Worm (Caenorhabditis elegans) whole organism, L2 larva: ENCODE data around the gene nhx-9.
A peak's percentile ranks its signal among the peaks of the same experiment; 100 is the strongest.

ENCODE experiments used
- F13H6.1 ChIP-seq: sonication (generic microtip); optimal IDR thresholded peaks from 2 replicates; lab custom pipeline; 2016; ENCODE audit warnings: missing genetic modification characterization, missing compliant biosample characterization
- ZK546.5 ChIP-seq: sonication (generic microtip); optimal IDR thresholded peaks from 2 replicates; lab custom pipeline; 2017; ENCODE audit warnings: missing biosample characterization, missing genetic modification characterization
- alr-1 ChIP-seq: fragments of 150-350 bp; optimal IDR thresholded peaks from 2 replicates; lab custom pipeline; 2014; ENCODE audit warnings: missing biosample characterization, missing genetic modification characterization
- blmp-1 ChIP-seq: sonication (generic microtip); optimal IDR thresholded peaks from 2 replicates; lab custom pipeline; 2017; ENCODE audit warnings: missing genetic modification characterization, mild to moderate bottlenecking, missing compliant biosample characterization, antibody characterized with exemption, moderate library complexity; ENCODE audit not compliant: insufficient read depth
- ceh-16 ChIP-seq: fragments of 150-350 bp; optimal IDR thresholded peaks from 2 replicates; lab custom pipeline; 2014; ENCODE audit warnings: missing biosample characterization, missing genetic modification characterization
- crh-2 ChIP-seq: sonication (generic microtip); optimal IDR thresholded peaks from 2 replicates; lab custom pipeline; 2017; ENCODE audit warnings: missing biosample characterization, missing genetic modification characterization
- dmd-4 ChIP-seq: sonication (generic microtip); optimal IDR thresholded peaks from 2 replicates; lab custom pipeline; 2017; ENCODE audit warnings: missing biosample characterization, missing genetic modification characterization
- elt-1 ChIP-seq: fragments of 150-350 bp; optimal IDR thresholded peaks from 2 replicates; lab custom pipeline; 2014; ENCODE audit warnings: missing biosample characterization, missing genetic modification characterization
- fos-1 ChIP-seq: fragments of 150-350 bp; optimal IDR thresholded peaks from 2 replicates; lab custom pipeline; 2014; ENCODE audit warnings: missing biosample characterization, missing genetic modification characterization
- lin-39 ChIP-seq: fragments of 150-350 bp; optimal IDR thresholded peaks from 2 replicates; lab custom pipeline; 2014; ENCODE audit warnings: missing biosample characterization, missing genetic modification reagents, missing genetic modification characterization
- lsy-2 ChIP-seq, 2 experiments: fragments of 150-350 bp in 1 of 2; sonication (generic microtip) in 1 of 2; optimal IDR thresholded peaks; 2 replicates each; lab custom pipeline; 2014 to 2017; ENCODE audit warnings: missing biosample characterization in 2 of 2, missing genetic modification characterization in 2 of 2
- mbf-1 ChIP-seq: sonication (generic microtip); optimal IDR thresholded peaks from 2 replicates; lab custom pipeline; 2017; ENCODE audit warnings: missing biosample characterization, missing genetic modification characterization
- mdl-1 ChIP-seq, 2 experiments: fragments of 150-350 bp in 1 of 2; sonication (generic microtip) in 1 of 2; optimal IDR thresholded peaks; 2 replicates each; lab custom pipeline; 2017; ENCODE audit warnings: missing biosample characterization in 2 of 2, missing genetic modification characterization in 2 of 2
- nhr-12 ChIP-seq: fragments of 150-350 bp; optimal IDR thresholded peaks from 2 replicates; lab custom pipeline; 2014; ENCODE audit warnings: missing biosample characterization, missing genetic modification characterization
- nhr-129 ChIP-seq: fragments of 150-350 bp; optimal IDR thresholded peaks from 2 replicates; lab custom pipeline; 2014; ENCODE audit warnings: missing biosample characterization, missing genetic modification characterization
- nhr-21 ChIP-seq: fragments of 150-350 bp; optimal IDR thresholded peaks from 2 replicates; lab custom pipeline; 2014; ENCODE audit warnings: missing biosample characterization, missing genetic modification characterization
- nhr-23 ChIP-seq: fragments of 150-350 bp; optimal IDR thresholded peaks from 2 replicates; lab custom pipeline; 2014; ENCODE audit warnings: missing biosample characterization, missing genetic modification reagents, missing genetic modification characterization
- nhr-237 ChIP-seq: fragments of 150-350 bp; optimal IDR thresholded peaks from 2 replicates; lab custom pipeline; 2014; ENCODE audit warnings: missing biosample characterization, missing genetic modification characterization
- sem-4 ChIP-seq: fragments of 150-350 bp; optimal IDR thresholded peaks from 2 replicates; lab custom pipeline; 2014; ENCODE audit warnings: missing biosample characterization, missing genetic modification reagents, missing genetic modification characterization
- skn-1 ChIP-seq: sonication (generic microtip); optimal IDR thresholded peaks from 2 replicates; lab custom pipeline; 2017; ENCODE audit warnings: missing biosample characterization, missing genetic modification characterization
- sma-3 ChIP-seq: sonication (generic microtip); optimal IDR thresholded peaks from 2 replicates; lab custom pipeline; 2016; ENCODE audit warnings: missing genetic modification reagents, missing genetic modification characterization, missing compliant biosample characterization
- sma-9 ChIP-seq, 2 experiments: fragments of 150-350 bp in 1 of 2; sonication (generic microtip) in 1 of 2; optimal IDR thresholded peaks; 2 replicates each; lab custom pipeline; 2014 to 2016; ENCODE audit warnings: missing genetic modification characterization in 2 of 2, mild to moderate bottlenecking in 1 of 2, missing biosample characterization in 1 of 2, missing compliant biosample characterization in 1 of 2, missing genetic modification reagents in 1 of 2, moderate library complexity in 1 of 2
- snpc-4 ChIP-seq: fragments of 150-350 bp; optimal IDR thresholded peaks from 2 replicates; lab custom pipeline; 2014; ENCODE audit warnings: missing biosample characterization, missing genetic modification characterization
- unc-39 ChIP-seq: fragments of 150-350 bp; optimal IDR thresholded peaks from 2 replicates; lab custom pipeline; 2014; ENCODE audit warnings: missing biosample characterization, missing genetic modification characterization
- unc-62 ChIP-seq: fragments of 150-350 bp; optimal IDR thresholded peaks from 2 replicates; lab custom pipeline; 2014; ENCODE audit warnings: missing biosample characterization, missing genetic modification reagents, missing genetic modification characterization
- zag-1 ChIP-seq: fragments of 150-350 bp; optimal IDR thresholded peaks from 2 replicates; lab custom pipeline; 2014; ENCODE audit warnings: missing biosample characterization, missing genetic modification characterization
- ztf-1 ChIP-seq: fragments of 200-800 bp; sonication (Bioruptor generic); conservative IDR thresholded peaks from 2 replicates; pipeline ENCODE4 v1.3.6; 2022; ENCODE audit warnings: missing genetic modification characterization, missing compliant biosample characterization
- ztf-11 ChIP-seq: sonication (generic microtip); optimal IDR thresholded peaks from 2 replicates; lab custom pipeline; 2017; ENCODE audit warnings: missing biosample characterization, missing genetic modification characterization

Gene nhx-9

ce11 chrIV:11961485-11962255 is 31.0 kb downstream of the nhx-9 start, which contains the start of gene ZK829.7 (continued):
- TF ChIP-seq sma-9 (GFP tag; optimal IDR thresholded peaks at IDR 0.05; lab: Kevin White, UChicago), result peak; percentile 93
- TF ChIP-seq sma-9 (tag; optimal IDR thresholded peaks at IDR 0.05; lab: Kevin White, UChicago), result no peak
- TF ChIP-seq unc-39 (tag; lab: Kevin White, UChicago), result no peak
- peak; percentile 65 for TF ChIP-seq nhr-237
- peak; percentile 68 for TF ChIP-seq F13H6.1 (tag; lab: Kevin White, UChicago)
- peak; percentile 34 for TF ChIP-seq snpc-4 (tag; lab: Kevin White, UChicago)
- TF ChIP-seq blmp-1, result peak; percentile 13
- TF ChIP-seq unc-62 (GFP tag; lab: Kevin White, UChicago), result no peak
- TF ChIP-seq dmd-4 (tag; lab: Kevin White, UChicago), result no peak
- TF ChIP-seq nhr-129, result peak; percentile 51

- TF ChIP-seq lin-39 (tag; lab: Kevin White, UChicago) (no peak), ZK546.5 (tag; lab: Kevin White, UChicago) (no peak), nhr-12 (tag; lab: Kevin White, UChicago) (no peak), unc-39 (tag; lab: Kevin White, UChicago) (no peak), alr-1 (tag; lab: Kevin White, UChicago) (no peak), skn-1 (no peak), nhr-21 (no peak), sma-3 (GFP tag; lab: Kevin White, UChicago) (no peak), lsy-2 (tag; optimal IDR thresholded peaks at IDR 0.05; lab: Kevin White, UChicago) (no peak), nhr-23 (no peak), fos-1 (tag; lab: Kevin White, UChicago) (no peak), sma-9 (GFP tag; optimal IDR thresholded peaks at IDR 0.05; lab: Kevin White, UChicago) (no peak), sma-9 (tag; optimal IDR thresholded peaks at IDR 0.05; lab: Kevin White, UChicago) (no peak), zag-1 (tag; lab: Kevin White, UChicago) (no peak), ztf-1 (no peak), dmd-4 (tag; lab: Kevin White, UChicago) (no peak), elt-1 (no peak), ztf-11 (tag; lab: Kevin White, UChicago) (no peak), mbf-1 (tag; lab: Kevin White, UChicago) (no peak)
These were observed 34.7 kb downstream of the nhx-9 start, which contains the start of gene srj-1 for ce11 chrIV:11965327-11965726. TSS of gene srj-1 (minus strand) at chrIV:11965427.

- TF ChIP-seq dmd-4 (tag; lab: Kevin White, UChicago) (no peak), crh-2 (tag; lab: Kevin White, UChicago) (no peak), nhr-237 (no peak), nhr-129 (no peak), lsy-2 (tag; optimal IDR thresholded peaks at IDR 0.05; lab: Kevin White, UChicago) (no peak), ceh-16 (tag; lab: Kevin White, UChicago) (no peak), mdl-1 (tag; optimal IDR thresholded peaks at IDR 0.05; lab: Kevin White, UChicago) (no peak), unc-39 (tag; lab: Kevin White, UChicago) (no peak), snpc-4 (tag; lab: Kevin White, UChicago) (no peak), sma-9 (GFP tag; optimal IDR thresholded peaks at IDR 0.05; lab: Kevin White, UChicago) (no peak), sma-9 (tag; optimal IDR thresholded peaks at IDR 0.05; lab: Kevin White, UChicago) (no peak), sem-4 (tag; lab: Kevin White, UChicago) (no peak)
These were observed 39.5 kb downstream of the nhx-9 start, which contains the start of gene ZK829.9 for ce11 chrIV:11970171-11970570. TSS of gene ZK829.9 (plus strand) at chrIV:11970534.
